Worm (Caenorhabditis elegans): Measurements from ENCODE around the gene Y43F8C.3.
A peak's percentile ranks its signal among the peaks of the same experiment; 100 is the strongest.

The Y43F8C.3 gene

DNA sequence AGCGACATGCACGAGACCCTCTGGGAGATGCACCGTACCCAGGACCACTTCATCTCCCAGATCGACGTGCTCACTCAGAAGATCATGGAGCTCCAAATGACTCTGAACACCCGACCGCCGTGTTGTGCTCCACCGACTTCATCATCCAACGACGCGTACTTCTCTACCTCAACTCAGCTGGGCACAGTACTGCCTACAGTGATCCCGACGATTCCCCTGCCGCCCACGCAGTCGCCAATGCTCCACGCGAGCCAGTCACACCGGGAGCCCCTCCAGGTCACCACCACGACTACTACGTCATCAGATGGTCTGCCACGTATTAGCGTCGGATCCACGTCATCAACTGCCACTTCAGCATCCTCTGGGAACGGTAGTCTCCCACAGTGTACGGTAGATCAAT lies 17.0 kb downstream of the Y43F8C.3 start:
- no peak for TF ChIP-seq ceh-48 (tag; optimal IDR thresholded peaks at IDR 0.05)
- no peak for TF ChIP-seq unc-42 (tag; optimal IDR thresholded peaks at IDR 0.05)
- TF ChIP-seq ceh-18 (tag; optimal IDR thresholded peaks at IDR 0.05) = no peak
- no peak for TF ChIP-seq syd-9 (tag; optimal IDR thresholded peaks at IDR 0.05)
- no peak for TF ChIP-seq ceh-22 (tag; optimal IDR thresholded peaks at IDR 0.05)
- no peak for TF ChIP-seq C38D4.7 (GFP tag; optimal IDR thresholded peaks at IDR 0.05)
- TF ChIP-seq nfya-1 (tag; optimal IDR thresholded peaks at IDR 0.05) = no peak

DNA sequence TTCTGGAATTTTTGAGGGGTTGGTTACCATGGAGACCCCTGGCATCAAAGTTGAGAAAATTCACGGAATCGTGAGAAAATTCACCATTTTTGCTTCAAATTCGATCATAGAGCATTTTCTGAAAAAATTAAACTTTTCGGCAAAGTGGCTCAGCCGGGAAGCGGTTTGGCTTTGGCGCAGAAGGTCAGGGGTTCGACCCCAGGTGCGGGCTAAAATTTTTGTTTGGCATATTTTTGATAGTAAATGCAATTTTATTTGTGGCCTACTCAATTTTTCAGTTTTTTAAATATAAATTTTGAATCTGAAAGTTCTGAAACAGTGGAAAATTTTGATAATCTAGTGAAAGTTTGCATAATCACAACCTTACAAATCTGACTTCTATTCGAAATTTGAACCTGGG lies 23.3 kb downstream of the Y43F8C.3 start:
- TF ChIP-seq pha-4 (tag; optimal IDR thresholded peaks at IDR 0.05) (no peak), C38D4.7 (GFP tag; optimal IDR thresholded peaks at IDR 0.05) (no peak), odd-2 (tag; optimal IDR thresholded peaks at IDR 0.05) (no peak), K09A11.1 (tag; optimal IDR thresholded peaks at IDR 0.05; ENCODE audit: insufficient read depth) (no peak), Y22D7AL.16 (tag; optimal IDR thresholded peaks at IDR 0.05) (no peak)

ce11 chrV:19590826-19591225 lies 31.6 kb downstream of the Y43F8C.3 start:
- no peak for TF ChIP-seq dve-1 (tag; optimal IDR thresholded peaks at IDR 0.05)
- peak; percentile 8 for TF ChIP-seq hlh-6 (tag; optimal IDR thresholded peaks at IDR 0.05)
- no peak for TF ChIP-seq sox-2 (GFP tag; IDR thresholded peaks at IDR 0.05)
- no peak for TF ChIP-seq Y22D7AL.16 (tag; optimal IDR thresholded peaks at IDR 0.05)
- TF ChIP-seq pha-4 (tag; optimal IDR thresholded peaks at IDR 0.05) = no peak
- TF ChIP-seq elt-4 (tag; optimal IDR thresholded peaks at IDR 0.05) = peak; percentile 79

DNA sequence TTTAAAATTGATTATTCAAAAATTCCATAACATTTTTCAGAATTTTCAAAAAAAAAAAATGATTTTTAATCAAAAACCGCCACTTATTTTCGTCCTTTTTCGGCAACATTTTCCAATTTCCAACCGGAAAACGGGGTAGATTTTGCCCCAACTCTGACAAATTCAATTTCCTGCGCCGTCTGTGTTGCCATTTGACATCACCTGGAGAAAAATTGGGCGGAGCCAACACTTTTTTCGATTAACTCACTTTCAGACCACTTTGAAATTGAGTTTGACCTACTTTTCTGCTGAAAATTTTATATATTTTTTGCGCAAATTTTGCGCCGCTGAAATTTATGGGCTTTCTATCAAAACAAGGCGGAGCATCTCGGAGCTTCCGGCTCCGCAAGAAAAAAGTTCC lies 40.2 kb downstream of the Y43F8C.3 start:
- TF ChIP-seq F13H6.1 (tag; optimal IDR thresholded peaks at IDR 0.05) (no peak), tbx-7 (tag; optimal IDR thresholded peaks at IDR 0.05) (no peak), pqm-1 (tag; optimal IDR thresholded peaks at IDR 0.05) (no peak), Y22D7AL.16 (tag; optimal IDR thresholded peaks at IDR 0.05) (no peak), sox-2 (GFP tag; IDR thresholded peaks at IDR 0.05) (no peak), zip-5 (tag; optimal IDR thresholded peaks at IDR 0.05) (no peak), fax-1 (tag; optimal IDR thresholded peaks at IDR 0.05) (no peak), ztf-16 (tag; optimal IDR thresholded peaks at IDR 0.05) (no peak), C38D4.7 (GFP tag; optimal IDR thresholded peaks at IDR 0.05) (no peak), elt-2 (tag; optimal IDR thresholded peaks at IDR 0.05) (no peak), unc-55 (GFP tag; optimal IDR thresholded peaks at IDR 0.05) (no peak), hlh-15 (tag; optimal IDR thresholded peaks at IDR 0.05) (no peak), ceh-22 (tag; optimal IDR thresholded peaks at IDR 0.05) (no peak), fkh-10 (GFP tag; optimal IDR thresholded peaks at IDR 0.05) (no peak), sdc-2 (tag; optimal IDR thresholded peaks at IDR 0.05) (no peak), ceh-45 (GFP tag; IDR thresholded peaks at IDR 0.05) (no peak), ceh-31 (tag; optimal IDR thresholded peaks at IDR 0.05) (no peak), ceh-34 (tag; optimal IDR thresholded peaks at IDR 0.05) (no peak), ref-2 (tag; optimal IDR thresholded peaks at IDR 0.05) (no peak), ahr-1 (tag; optimal IDR thresholded peaks at IDR 0.05) (no peak)

- no peak for TF ChIP-seq pros-1 (tag; optimal IDR thresholded peaks at IDR 0.05)
- no peak for TF ChIP-seq ahr-1 (tag; optimal IDR thresholded peaks at IDR 0.05)
- no peak for TF ChIP-seq hlh-13 (GFP tag; optimal IDR thresholded peaks at IDR 0.05)
- no peak for TF ChIP-seq fkh-6 (tag; optimal IDR thresholded peaks at IDR 0.05)
These were observed 42.9 kb downstream of the Y43F8C.3 start for ce11 chrV:19579509-19579908.

ce11 chrV:19570102-19570501 lies 52.3 kb downstream of the Y43F8C.3 start:
- no peak for TF ChIP-seq tbx-7 (tag; optimal IDR thresholded peaks at IDR 0.05)
- TF ChIP-seq pha-4 (tag; optimal IDR thresholded peaks at IDR 0.05) = no peak
- no peak for TF ChIP-seq ceh-22 (tag; optimal IDR thresholded peaks at IDR 0.05)
- no peak for TF ChIP-seq lin-11 (tag; optimal IDR thresholded peaks at IDR 0.05)
- TF ChIP-seq elt-2 (tag; optimal IDR thresholded peaks at IDR 0.05) = no peak
- TF ChIP-seq ceh-2 (tag; optimal IDR thresholded peaks at IDR 0.05) = no peak
- TF ChIP-seq ceh-31 (tag; optimal IDR thresholded peaks at IDR 0.05) = no peak
- no peak for TF ChIP-seq sox-4 (tag; optimal IDR thresholded peaks at IDR 0.05)
- no peak for TF ChIP-seq ceh-9 (tag; optimal IDR thresholded peaks at IDR 0.05)
- TF ChIP-seq lim-6 (tag; optimal IDR thresholded peaks at IDR 0.05) = no peak
- no peak for TF ChIP-seq F13H6.1 (tag; optimal IDR thresholded peaks at IDR 0.05)
- no peak for TF ChIP-seq pax-1 (tag; optimal IDR thresholded peaks at IDR 0.05)
- no peak for TF ChIP-seq madf-2 (tag; optimal IDR thresholded peaks at IDR 0.05)
- TF ChIP-seq hlh-15 (tag; optimal IDR thresholded peaks at IDR 0.05) = no peak
- no peak for TF ChIP-seq K02D7.2 (tag; optimal IDR thresholded peaks at IDR 0.05)
- no peak for TF ChIP-seq C38D4.7 (GFP tag; optimal IDR thresholded peaks at IDR 0.05)
- TF ChIP-seq zip-5 (tag; optimal IDR thresholded peaks at IDR 0.05) = no peak
- TF ChIP-seq unc-3 (GFP tag; conservative IDR thresholded peaks at IDR 0.05) = no peak
- TF ChIP-seq unc-3 (tag; optimal IDR thresholded peaks at IDR 0.05) = no peak
